Fruit fly (Drosophila melanogaster): ENCODE measurements around the gene CG6813.

The CG6813 gene

dm6 chr3R:11663441-11663840 is 37.0 kb upstream of the CG6813 start (continued):
- no peak for TF ChIP-seq CG3847 (GFP tag; IDR thresholded peaks at IDR 0.05)
- no peak for TF ChIP-seq pho (GFP tag; optimal IDR thresholded peaks at IDR 0.05)
- TF ChIP-seq dm (GFP tag; optimal IDR thresholded peaks at IDR 0.05): no peak
- no peak for TF ChIP-seq zf30C (GFP tag; optimal IDR thresholded peaks at IDR 0.05)
- TF ChIP-seq lola (GFP tag; optimal IDR thresholded peaks at IDR 0.05): peak in 1 of 3 experiments; percentile 7
- no peak for TF ChIP-seq cas (GFP tag; IDR thresholded peaks at IDR 0.05)
- TF ChIP-seq CG1832 (GFP tag; optimal IDR thresholded peaks at IDR 0.05): no peak
- no peak for TF ChIP-seq CG11456 (GFP tag; IDR thresholded peaks at IDR 0.05)
- TF ChIP-seq sim (GFP tag; IDR thresholded peaks at IDR 0.05): no peak
- TF ChIP-seq CG11093 (GFP tag; IDR thresholded peaks at IDR 0.05): 0 out of 3 replicates have a peak, but pooled peaks have one; percentile 12
- no peak for TF ChIP-seq H2.0 (GFP tag; IDR thresholded peaks at IDR 0.05)
- no peak for TF ChIP-seq Dip3 (GFP tag; optimal IDR thresholded peaks at IDR 0.05)
- no peak for TF ChIP-seq CG17912 (GFP tag; optimal IDR thresholded peaks at IDR 0.05)
- no peak for TF ChIP-seq hkb (optimal IDR thresholded peaks at IDR 0.05)
- TF ChIP-seq hkb (GFP tag; IDR thresholded peaks at IDR 0.05): peak; percentile 38; the same call in 1 of the 2 replicates
- TF ChIP-seq Camta (GFP tag; optimal IDR thresholded peaks at IDR 0.05): no peak
- TF ChIP-seq Dek (tag; optimal IDR thresholded peaks at IDR 0.05): no peak
- peak; percentile 49 for TF ChIP-seq CG10209 (GFP tag; optimal IDR thresholded peaks at IDR 0.05)
- peak; percentile 39 for TF ChIP-seq CG4424 (GFP tag; optimal IDR thresholded peaks at IDR 0.05)
- TF ChIP-seq ttk (GFP tag; IDR thresholded peaks at IDR 0.05): peak; percentile 35; the same call in 1 of the 2 replicates
- no peak for TF ChIP-seq zfh1 (GFP tag; IDR thresholded peaks at IDR 0.05)
- peak; percentile 26 for TF ChIP-seq tap (tag; optimal IDR thresholded peaks at IDR 0.05)
- TF ChIP-seq CG6683 (GFP tag; optimal IDR thresholded peaks at IDR 0.05): no peak
- peak; percentile 7 for TF ChIP-seq bcd (GFP tag; optimal IDR thresholded peaks at IDR 0.05)
- TF ChIP-seq Sin3A (optimal IDR thresholded peaks at IDR 0.05): no peak
- TF ChIP-seq luna (GFP tag; optimal IDR thresholded peaks at IDR 0.05): no peak
- no peak for TF ChIP-seq CG14441 (GFP tag; IDR thresholded peaks at IDR 0.05)
- no peak for TF ChIP-seq nom (GFP tag; optimal IDR thresholded peaks at IDR 0.05)
- no peak for TF ChIP-seq B-H2 (GFP tag; optimal IDR thresholded peaks at IDR 0.05)
- TF ChIP-seq pnt (GFP tag; optimal IDR thresholded peaks at IDR 0.05): no peak
- no peak for TF ChIP-seq jing (GFP tag; optimal IDR thresholded peaks at IDR 0.05)
- no peak for TF ChIP-seq Doc3 (GFP tag; IDR thresholded peaks at IDR 0.05; ENCODE audit: partially characterized antibody)
- TF ChIP-seq CG7839 (tag; optimal IDR thresholded peaks at IDR 0.05): peak; percentile 65
- no peak for TF ChIP-seq Six4 (GFP tag; optimal IDR thresholded peaks at IDR 0.05)
- no peak for TF ChIP-seq MBD-R2 (GFP tag; IDR thresholded peaks at IDR 0.05)
- TF ChIP-seq CG6272 (GFP tag; IDR thresholded peaks at IDR 0.05): no peak
- peak; percentile 23 for TF ChIP-seq CG4820 (GFP tag; optimal IDR thresholded peaks at IDR 0.05)
- no peak for TF ChIP-seq CkIIα-i1 (GFP tag; IDR thresholded peaks at IDR 0.05)
- TF ChIP-seq chn (GFP tag; optimal IDR thresholded peaks at IDR 0.05): no peak
- no peak for TF ChIP-seq ro (GFP tag; IDR thresholded peaks at IDR 0.05)
- TF ChIP-seq stc (GFP tag; IDR thresholded peaks at IDR 0.05): no peak; the same call in 1 of the 2 replicates
- TF ChIP-seq ac (GFP tag; optimal IDR thresholded peaks at IDR 0.05): no peak
- TF ChIP-seq CG2116 (GFP tag; optimal IDR thresholded peaks at IDR 0.05): no peak
- peak; percentile 30; the same call in 1 of the 2 replicates for TF ChIP-seq slbo (GFP tag; IDR thresholded peaks at IDR 0.05)
- no peak for TF ChIP-seq ssp (GFP tag; IDR thresholded peaks at IDR 0.05)
- TF ChIP-seq CG7987 (GFP tag; optimal IDR thresholded peaks at IDR 0.05): no peak
- peak; percentile 29 for TF ChIP-seq Fer3 (tag; optimal IDR thresholded peaks at IDR 0.05)
- TF ChIP-seq p53 (GFP tag; optimal IDR thresholded peaks at IDR 0.05): no peak
- peak; percentile 34 for TF ChIP-seq CG8388 (GFP tag; optimal IDR thresholded peaks at IDR 0.05)
- TF ChIP-seq Drgx (GFP tag; IDR thresholded peaks at IDR 0.05): no peak
- no peak for TF ChIP-seq amos (GFP tag; IDR thresholded peaks at IDR 0.05; ENCODE audit: partially characterized antibody)
- peak; percentile 79 for TF ChIP-seq gem (tag; optimal IDR thresholded peaks at IDR 0.05)
- TF ChIP-seq Max (GFP tag; optimal IDR thresholded peaks at IDR 0.05): no peak

Data from whole organism, embryonic.